Fruit fly (Drosophila melanogaster): Measurements from ENCODE around the gene t-Grip91.

- TF ChIP-seq EcR (GFP tag; optimal IDR thresholded peaks at IDR 0.05) (no peak), pan (optimal IDR thresholded peaks at IDR 0.05) (no peak), CG8478 (optimal IDR thresholded peaks at IDR 0.05) (no peak)
These were observed 21.4 kb upstream of the t-Grip91 start, which contains the start of gene Gli for dm6 chr2L:15762466-15762865.

Measured in whole organism.